Fruit fly (Drosophila melanogaster): ENCODE measurements around the gene Cyp9f3.

Gene Cyp9f3

DNA sequence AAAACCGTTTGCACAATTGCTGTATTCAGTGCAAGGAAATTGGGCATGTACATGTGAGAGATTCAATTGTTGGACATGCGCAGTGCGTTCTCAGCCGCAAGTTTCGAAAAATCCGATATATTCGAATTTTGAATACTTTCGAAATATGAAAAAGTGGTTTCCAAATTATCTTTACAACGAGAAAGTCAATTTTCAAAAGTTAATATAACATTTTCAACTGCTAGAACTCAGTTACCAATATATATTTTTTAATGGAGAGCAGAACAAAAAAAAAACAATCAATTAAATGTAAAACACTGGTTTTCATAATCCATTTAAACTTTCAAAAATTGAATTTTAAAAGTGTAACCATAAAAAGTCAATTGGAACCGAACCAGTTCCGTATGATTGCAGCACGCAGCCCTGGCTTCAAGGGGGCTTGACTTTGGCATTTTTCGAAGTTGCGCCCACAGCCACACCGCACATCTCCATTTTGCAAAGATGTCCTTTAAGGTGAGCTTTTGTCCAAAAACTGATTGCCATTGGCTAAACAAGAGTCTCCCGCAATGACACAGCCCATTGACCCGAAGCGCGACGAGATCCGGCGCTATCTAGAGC, 23.7 kb upstream of the Cyp9f3 start, which contains the start of the genes Scgbeta and CG17202:
Scgbeta (minus strand) TSS at position 51 of the 597 bp plus-strand sequence.
CG17202 (plus strand) TSS at position 390 of the 597 bp plus-strand sequence.
- TF ChIP-seq pad (GFP tag; optimal IDR thresholded peaks at IDR 0.05) (no peak), bab1 (GFP tag; optimal IDR thresholded peaks at IDR 0.05) (peak; percentile 10), cic (GFP tag; optimal IDR thresholded peaks at IDR 0.05) (peak; percentile 22), CG7101 (tag; optimal IDR thresholded peaks at IDR 0.05) (peak; percentile 18), CG11617 (GFP tag; optimal IDR thresholded peaks at IDR 0.05) (peak; percentile 13), CG12768 (GFP tag; optimal IDR thresholded peaks at IDR 0.05) (peak; percentile 35), CG7045 (GFP tag; optimal IDR thresholded peaks at IDR 0.05) (no peak), Crg-1 (GFP tag; optimal IDR thresholded peaks at IDR 0.05) (no peak)

DNA sequence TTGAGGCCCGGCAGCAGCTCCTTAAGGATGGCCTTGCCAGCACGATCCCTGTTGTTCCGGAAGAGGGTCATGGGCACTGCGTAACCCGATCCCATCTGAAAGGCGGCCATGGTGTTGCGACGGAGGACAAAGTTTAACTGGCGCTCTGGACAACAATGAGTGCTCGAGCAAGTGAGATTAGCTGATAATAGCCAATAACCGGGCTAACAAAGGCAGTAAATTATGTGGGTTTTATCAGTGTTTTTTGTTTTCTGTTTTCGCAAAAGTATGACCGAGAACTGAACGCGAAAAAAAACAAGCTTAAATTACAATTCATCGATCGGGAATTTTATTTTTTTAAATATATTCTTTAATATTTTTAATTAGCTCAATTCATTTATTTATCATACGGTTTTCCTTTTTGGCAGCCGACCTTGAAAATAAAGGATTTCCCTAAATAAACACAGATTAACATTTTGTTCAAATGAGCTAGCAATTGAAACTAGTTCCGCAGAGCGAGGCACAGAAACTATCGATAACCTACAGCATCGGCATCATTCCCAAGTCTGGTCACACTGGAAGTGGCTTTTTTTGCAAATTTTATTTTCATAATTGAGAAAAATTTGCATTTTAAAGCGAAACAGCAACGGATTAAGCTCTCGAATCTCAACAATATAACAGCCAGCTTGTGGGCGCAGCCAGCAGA, 14.7 kb upstream of the Cyp9f3 start, which contains the start of the genes Dip-C and pps:
Dip-C (minus strand) TSS at position 486 of the 685 bp plus-strand sequence.
pps (plus strand) TSS at position 555 of the 685 bp plus-strand sequence.
- TF ChIP-seq CG11617 (GFP tag; optimal IDR thresholded peaks at IDR 0.05) = peak; percentile 11
- peak; percentile 27 for TF ChIP-seq CG33017 (tag; optimal IDR thresholded peaks at IDR 0.05)
- peak; percentile 10 for TF ChIP-seq Mnt (GFP tag; optimal IDR thresholded peaks at IDR 0.05)
- no peak for TF ChIP-seq kay (GFP tag; ENCODE audit: borderline replicate concordance)
- no peak for TF ChIP-seq CG1620 (GFP tag; optimal IDR thresholded peaks at IDR 0.05)
- no peak for TF ChIP-seq Crg-1 (GFP tag; optimal IDR thresholded peaks at IDR 0.05)
- peak; percentile 14 for TF ChIP-seq bab1 (GFP tag; optimal IDR thresholded peaks at IDR 0.05)
- TF ChIP-seq Hr96 (GFP tag; optimal IDR thresholded peaks at IDR 0.05) = no peak

DNA sequence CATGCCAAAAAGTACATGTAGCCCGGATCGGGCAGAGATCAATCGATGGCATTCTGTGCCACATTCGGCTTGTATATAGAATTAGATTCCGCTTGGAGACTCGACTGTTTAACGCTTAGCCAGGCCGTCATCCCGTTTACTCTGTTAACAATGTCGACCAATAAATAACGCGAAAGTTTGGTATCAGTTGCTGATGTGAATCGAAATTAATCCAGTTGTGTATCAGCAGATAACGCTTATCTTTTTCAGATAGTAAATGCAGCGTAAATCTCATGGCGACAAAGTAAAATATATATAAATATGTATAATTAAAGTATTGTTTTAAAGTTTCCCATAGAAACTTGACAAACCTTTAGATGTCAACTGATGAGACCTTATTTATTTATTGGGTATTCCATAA, 12.7 kb upstream of the Cyp9f3 start:
- TF ChIP-seq CG33017 (tag; optimal IDR thresholded peaks at IDR 0.05) (no peak), CG1620 (GFP tag; optimal IDR thresholded peaks at IDR 0.05) (no peak), kay (GFP tag; ENCODE audit: borderline replicate concordance) (no peak), CG12768 (GFP tag; optimal IDR thresholded peaks at IDR 0.05) (no peak), CG14711 (tag; optimal IDR thresholded peaks at IDR 0.05) (no peak), pad (GFP tag; optimal IDR thresholded peaks at IDR 0.05) (no peak), CG7101 (tag; optimal IDR thresholded peaks at IDR 0.05) (no peak), Mnt (GFP tag; optimal IDR thresholded peaks at IDR 0.05) (no peak), CG11617 (GFP tag; optimal IDR thresholded peaks at IDR 0.05) (no peak)

DNA sequence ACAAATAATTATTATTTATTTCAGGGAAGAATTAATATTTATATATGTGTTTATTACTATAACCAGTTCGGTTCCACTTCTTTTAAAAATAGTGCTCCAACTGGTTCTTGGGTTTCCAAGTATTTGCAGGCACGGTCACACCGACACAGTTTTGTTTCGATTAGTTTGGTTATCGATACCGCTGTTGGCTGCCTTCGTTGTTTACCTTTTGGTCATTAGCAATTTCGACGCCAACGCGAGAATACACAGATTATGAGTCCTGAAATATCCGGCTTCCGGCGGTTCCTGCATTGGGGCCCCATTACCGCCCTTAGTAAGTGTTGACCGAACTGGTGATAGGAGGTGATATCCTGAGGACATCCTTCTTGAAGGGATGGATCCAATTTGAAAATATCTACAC, 9.4 kb upstream of the Cyp9f3 start, which contains the start of gene CG5196:
CG5196 (plus strand) TSS at position 157 of the 400 bp plus-strand sequence.
- peak; percentile 35 for TF ChIP-seq CG7101 (tag; optimal IDR thresholded peaks at IDR 0.05)
- no peak for TF ChIP-seq cnc (optimal IDR thresholded peaks at IDR 0.05)
- TF ChIP-seq Mnt (GFP tag; optimal IDR thresholded peaks at IDR 0.05) = peak; percentile 50
- peak; percentile 20 for TF ChIP-seq CG1620 (GFP tag; optimal IDR thresholded peaks at IDR 0.05)
- peak; percentile 8 for TF ChIP-seq CG11617 (GFP tag; optimal IDR thresholded peaks at IDR 0.05)
- TF ChIP-seq CG14711 (tag; optimal IDR thresholded peaks at IDR 0.05) = peak; percentile 2
- no peak for TF ChIP-seq CG7045 (GFP tag; optimal IDR thresholded peaks at IDR 0.05)
- peak; percentile 2 for TF ChIP-seq cic (GFP tag; optimal IDR thresholded peaks at IDR 0.05)
- peak; percentile 60 for TF ChIP-seq bab1 (GFP tag; optimal IDR thresholded peaks at IDR 0.05)

DNA sequence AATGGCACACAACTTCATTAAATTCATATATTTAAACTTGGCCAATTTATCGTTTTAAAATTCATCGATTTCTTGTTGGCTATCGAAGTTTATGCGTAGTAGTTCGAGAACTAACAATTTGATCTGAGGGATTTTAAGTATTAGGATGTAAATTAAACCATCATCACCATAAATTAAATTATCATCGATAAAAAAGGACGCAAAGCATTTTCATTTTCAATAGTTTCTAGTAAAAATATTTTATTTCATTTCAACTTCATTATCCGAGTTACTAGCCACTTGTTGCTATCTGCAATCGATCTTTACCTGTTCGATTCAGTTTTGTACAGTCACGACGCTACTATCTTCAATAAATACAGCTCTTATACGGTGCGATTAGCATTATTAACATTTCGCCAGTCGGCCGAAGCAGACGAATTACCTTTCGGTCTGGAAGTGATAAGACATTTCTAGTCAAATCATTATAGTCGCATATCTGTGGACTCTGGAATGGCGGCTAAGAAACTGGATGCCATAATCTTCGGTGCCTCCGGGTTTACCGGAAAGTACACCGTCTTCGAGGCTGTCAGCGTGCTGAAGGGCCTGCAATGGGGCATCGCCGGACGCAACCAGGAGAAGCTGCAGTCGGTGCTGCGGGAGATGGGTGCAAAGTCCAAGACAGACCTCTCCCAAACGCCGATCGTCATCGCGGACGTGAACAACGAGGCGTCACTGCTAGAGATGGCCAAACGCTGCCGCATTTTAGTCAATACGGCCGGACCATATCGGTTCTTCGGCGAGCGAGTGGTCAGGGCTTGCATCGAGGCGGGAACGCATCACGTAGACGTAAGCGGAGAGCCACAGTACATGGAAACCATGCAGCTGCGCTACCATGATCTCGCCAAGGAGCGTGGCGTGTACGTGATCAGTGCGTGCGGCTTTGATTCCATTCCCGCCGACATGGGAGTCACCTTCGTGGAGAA, 7.8 kb upstream of the Cyp9f3 start, which contains the start of gene CG5167:
CG5167 (plus strand) TSS at position 298 of the 962 bp plus-strand sequence.
- TF ChIP-seq CG12768 (GFP tag; optimal IDR thresholded peaks at IDR 0.05) (peak; percentile 96), bab1 (GFP tag; optimal IDR thresholded peaks at IDR 0.05) (peak; percentile 60), Hr96 (GFP tag; optimal IDR thresholded peaks at IDR 0.05) (peak; percentile 57), CG7045 (GFP tag; optimal IDR thresholded peaks at IDR 0.05) (peak; percentile 24), CG1620 (GFP tag; optimal IDR thresholded peaks at IDR 0.05) (no peak), cic (GFP tag; optimal IDR thresholded peaks at IDR 0.05) (peak; percentile 47), ovo (GFP tag; optimal IDR thresholded peaks at IDR 0.05) (peak; percentile 25), CG14711 (tag; optimal IDR thresholded peaks at IDR 0.05) (peak; percentile 65), CG7101 (tag; optimal IDR thresholded peaks at IDR 0.05) (peak; percentile 59), CG33017 (tag; optimal IDR thresholded peaks at IDR 0.05) (peak; percentile 69), cnc (optimal IDR thresholded peaks at IDR 0.05) (peak in 1 of 2 experiments; percentile 79), pad (GFP tag; optimal IDR thresholded peaks at IDR 0.05) (no peak), Mnt (GFP tag; optimal IDR thresholded peaks at IDR 0.05) (peak; percentile 33), CG11617 (GFP tag; optimal IDR thresholded peaks at IDR 0.05) (peak; percentile 70), toe (GFP tag; optimal IDR thresholded peaks at IDR 0.05) (peak; percentile 70), tj (GFP tag; optimal IDR thresholded peaks at IDR 0.05) (peak; percentile 28), Crg-1 (GFP tag; optimal IDR thresholded peaks at IDR 0.05) (no peak), kay (GFP tag; ENCODE audit: borderline replicate concordance) (no peak)

DNA sequence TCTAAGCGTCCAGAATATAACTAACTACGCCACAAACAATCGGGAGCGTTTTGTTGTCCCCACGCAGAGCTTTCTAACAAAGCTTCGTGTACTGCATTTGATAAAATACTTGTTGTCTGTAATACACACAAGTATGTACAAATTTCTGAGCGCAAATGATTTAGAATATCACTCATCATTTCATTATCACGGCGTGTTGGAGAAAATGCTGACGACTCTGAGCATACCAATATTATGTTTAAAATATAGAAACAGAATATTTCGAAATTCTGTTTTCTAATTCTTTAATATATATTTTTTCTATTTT, 7.2 kb upstream of the Cyp9f3 start, which contains the start of gene Cyp9f2:
Cyp9f2 (minus strand) TSS at position 101 of the 307 bp plus-strand sequence.
- no peak for TF ChIP-seq CG14711 (tag; optimal IDR thresholded peaks at IDR 0.05)
- peak; percentile 69 for TF ChIP-seq cic (GFP tag; optimal IDR thresholded peaks at IDR 0.05)
- TF ChIP-seq tj (GFP tag; optimal IDR thresholded peaks at IDR 0.05) = no peak
